Fruit fly (Drosophila melanogaster) whole organism, embryonic: Measurements from ENCODE around the gene Taf11.

Experiments used
- Oli ChIP-seq: fragments of 200-800 bp; sonication (Bioruptor generic); optimal IDR thresholded peaks from 2 replicates; lab custom pipeline; 2018; ENCODE audit warnings: missing biosample characterization, mild to moderate bottlenecking, missing genetic modification characterization, moderate library complexity
- h ChIP-seq: fragments of >200 bp; optimal IDR thresholded peaks from 2 replicates; lab custom pipeline; 2017

- TF ChIP-seq h (lab: Kevin White, UChicago) (no peak), Oli (no peak)
These were observed 31.8 kb downstream of the Taf11 start for dm6 chr2L:9731269-9731668.
